Worm (Caenorhabditis elegans) whole organism, dauer: Measurements from ENCODE around the gene K03B4.8.

Experiments used
- unc-62 ChIP-seq: sonication (generic microtip); optimal IDR thresholded peaks from 2 replicates; lab custom pipeline; 2017; ENCODE audit warnings: missing biosample characterization, missing genetic modification reagents, missing genetic modification characterization

K03B4.8 gene

ce11 chrV:4647279-4647819, 27.1 kb downstream of the K03B4.8 start:
- no peak for TF ChIP-seq unc-62

ce11 chrV:4642691-4643090, 31.7 kb downstream of the K03B4.8 start, which contains the start of gene soc-1:
Gene soc-1 (plus strand): TSS chrV:4642952.
- TF ChIP-seq unc-62 = no peak

ce11 chrV:4640501-4641150, 33.8 kb downstream of the K03B4.8 start:
- TF ChIP-seq unc-62 = no peak

- no peak for TF ChIP-seq unc-62
Observed at ce11 chrV:4637153-4637552, 37.3 kb downstream of the K03B4.8 start.

- no peak for TF ChIP-seq unc-62
Observed at ce11 chrV:4630267-4630666, 44.1 kb downstream of the K03B4.8 start.

- no peak for TF ChIP-seq unc-62
Observed at ce11 chrV:4628517-4628930, 45.9 kb downstream of the K03B4.8 start, which contains the start of gene pmt-2. Gene pmt-2 (plus strand): TSS chrV:4628580.

ce11 chrV:4626344-4626743, 48.1 kb downstream of the K03B4.8 start:
- TF ChIP-seq unc-62 = no peak

- no peak for TF ChIP-seq unc-62
Observed at ce11 chrV:4624717-4625116, 49.7 kb downstream of the K03B4.8 start.
